Worm (Caenorhabditis elegans) whole organism, L4/young adult: Measurements from ENCODE around the gene srbc-66.

Experiments used
- W03F9.2 ChIP-seq: fragments of 150-350 bp; optimal IDR thresholded peaks from 2 replicates; lab custom pipeline; 2014; ENCODE audit warnings: missing biosample characterization, missing genetic modification characterization
- dao-5 ChIP-seq: sonication (generic microtip); optimal IDR thresholded peaks from 2 replicates; lab custom pipeline; 2016; ENCODE audit warnings: missing genotype, missing genetic modification characterization, moderate library complexity, missing compliant biosample characterization
- him-1 ChIP-seq: sonication (generic microtip); optimal IDR thresholded peaks from 2 replicates; lab custom pipeline; 2016; ENCODE audit warnings: missing genotype, missing genetic modification reagents, missing genetic modification characterization, missing compliant biosample characterization

- TF ChIP-seq dao-5 (tag; lab: Kevin White, UChicago): no peak
- no peak for TF ChIP-seq W03F9.2
- TF ChIP-seq him-1 (tag; lab: Kevin White, UChicago): no peak
Observed at ce11 chrV:3512381-3512780, 18.1 kb upstream of the srbc-66 start, which contains the start of gene str-226.
